Worm (Caenorhabditis elegans): Measurements from ENCODE around the gene col-87.

- no peak for TF ChIP-seq klf-2 (GFP tag; conservative IDR thresholded peaks at IDR 0.05)
- no peak for TF ChIP-seq flt-1 (GFP tag; IDR thresholded peaks at IDR 0.05)
- TF ChIP-seq T22C8.4 (GFP tag; IDR thresholded peaks at IDR 0.05) = no peak
- no peak for TF ChIP-seq ztf-23 (GFP tag; IDR thresholded peaks at IDR 0.05)
- no peak for TF ChIP-seq ref-1 (GFP tag; conservative IDR thresholded peaks at IDR 0.05)
- no peak for TF ChIP-seq ztf-29 (GFP tag; IDR thresholded peaks at IDR 0.05)
- no peak for TF ChIP-seq cog-1 (tag; optimal IDR thresholded peaks at IDR 0.05)
- TF ChIP-seq tab-1 (GFP tag; IDR thresholded peaks at IDR 0.05) = no peak
- TF ChIP-seq med-1 (GFP tag; optimal IDR thresholded peaks at IDR 0.05; ENCODE audit: insufficient read depth) = no peak
These were observed 34.1 kb downstream of the col-87 start, which contains the start of gene W01G7.4 for ce11 chrII:14060439-14060838.
